Worm (Caenorhabditis elegans): ENCODE results near the gene nhr-197.

Gene nhr-197

DNA sequence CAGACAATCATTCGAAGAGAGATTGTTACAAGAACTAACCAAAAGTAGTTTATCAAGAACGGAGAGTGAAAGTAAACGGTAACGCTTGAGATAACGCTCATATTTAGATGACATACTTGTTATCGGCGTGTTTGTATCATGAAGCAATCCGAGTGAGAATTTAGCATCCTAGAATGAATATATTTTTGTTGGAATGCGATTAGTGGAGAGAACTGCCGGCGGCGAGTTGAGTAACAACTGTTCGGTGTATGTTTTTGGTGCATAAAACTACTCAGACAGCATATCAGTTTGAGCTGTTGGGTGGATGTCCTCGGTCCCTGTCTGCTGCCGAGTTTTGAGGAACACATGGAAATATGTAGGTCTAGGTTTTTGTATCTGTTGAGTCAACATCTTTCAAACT lies 45.8 kb downstream of the nhr-197 start, which contains the start of gene T23D5.3:
T23D5.3 (minus strand) TSS at position 101 of the 400 bp plus-strand sequence.
- TF ChIP-seq pros-1 (tag; optimal IDR thresholded peaks at IDR 0.05): no peak
- TF ChIP-seq fax-1 (tag; optimal IDR thresholded peaks at IDR 0.05): no peak
- no peak for TF ChIP-seq ceh-45 (GFP tag; IDR thresholded peaks at IDR 0.05)
- no peak for TF ChIP-seq unc-86 (tag; optimal IDR thresholded peaks at IDR 0.05)
- TF ChIP-seq dve-1 (tag; optimal IDR thresholded peaks at IDR 0.05): no peak
- TF ChIP-seq odd-2 (tag; optimal IDR thresholded peaks at IDR 0.05): no peak
- no peak for TF ChIP-seq che-1 (tag; optimal IDR thresholded peaks at IDR 0.05)
- TF ChIP-seq ref-2 (tag; optimal IDR thresholded peaks at IDR 0.05): no peak
- no peak for TF ChIP-seq pag-3 (tag; optimal IDR thresholded peaks at IDR 0.05; ENCODE audit: borderline replicate concordance)
- TF ChIP-seq ceh-19 (GFP tag; optimal IDR thresholded peaks at IDR 0.05): no peak
- no peak for TF ChIP-seq hlh-8 (tag; optimal IDR thresholded peaks at IDR 0.05)
- TF ChIP-seq ceh-48 (tag; optimal IDR thresholded peaks at IDR 0.05): no peak
- TF ChIP-seq zip-5 (tag; optimal IDR thresholded peaks at IDR 0.05): no peak
- TF ChIP-seq nhr-11 (tag; optimal IDR thresholded peaks at IDR 0.05): no peak
- no peak for TF ChIP-seq ceh-31 (tag; optimal IDR thresholded peaks at IDR 0.05)
- no peak for TF ChIP-seq tbx-7 (tag; optimal IDR thresholded peaks at IDR 0.05)

DNA sequence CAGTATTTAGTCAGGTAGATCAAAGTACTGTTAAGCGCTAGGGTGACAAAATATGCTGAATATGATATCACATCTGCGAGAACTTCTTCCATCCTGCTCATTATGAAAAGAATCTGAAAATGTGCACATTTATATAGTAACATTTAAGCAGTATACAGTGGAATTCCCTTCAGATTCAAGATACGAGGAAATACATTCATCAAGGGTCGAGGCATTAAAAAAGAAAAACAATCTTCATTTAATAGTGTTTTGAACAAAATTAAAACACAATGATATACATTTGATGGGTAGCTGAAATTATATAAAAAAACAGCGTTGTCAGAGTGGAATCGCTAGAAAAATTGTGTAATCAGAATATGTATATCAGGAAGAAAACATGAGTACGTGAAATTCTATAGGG lies 48.0 kb downstream of the nhr-197 start, which contains the start of gene str-27:
str-27 (minus strand) TSS at position 101 of the 400 bp plus-strand sequence.
- TF ChIP-seq ttx-3 (tag; optimal IDR thresholded peaks at IDR 0.05): no peak
